Worm (Caenorhabditis elegans): Measurements from ENCODE around the gene C50F4.6.

DNA sequence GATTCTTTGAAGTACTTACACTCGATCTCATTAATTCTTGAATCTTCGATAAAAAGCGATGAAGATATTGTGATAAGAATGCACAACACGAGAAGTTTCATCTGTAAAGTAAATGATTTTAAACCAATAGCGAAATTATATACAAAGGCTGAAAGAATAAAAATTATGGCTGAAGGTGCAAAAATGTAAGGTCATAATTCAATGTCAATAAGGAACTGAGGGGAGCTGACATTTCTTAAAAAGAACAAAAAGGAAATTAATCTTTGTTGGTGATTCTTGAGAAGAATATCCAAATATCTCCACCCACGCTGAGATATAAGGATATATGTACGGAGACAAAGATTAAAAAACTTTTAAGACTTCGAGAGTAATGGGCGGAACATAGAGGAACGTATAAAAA lies 21.8 kb upstream of the C50F4.6 start, which contains the start of gene C50F4.9:
- TF ChIP-seq ztf-11 (tag; optimal IDR thresholded peaks at IDR 0.05) (no peak), nhr-237 (tag; optimal IDR thresholded peaks at IDR 0.05) (no peak), nhr-76 (tag; optimal IDR thresholded peaks at IDR 0.05) (no peak), ces-1 (GFP tag; optimal IDR thresholded peaks at IDR 0.05) (no peak), pha-4 (tag; optimal IDR thresholded peaks at IDR 0.05) (no peak), flh-1 (GFP tag; optimal IDR thresholded peaks at IDR 0.05) (no peak), ceh-43 (GFP tag; optimal IDR thresholded peaks at IDR 0.05) (no peak), unc-62 (GFP tag; optimal IDR thresholded peaks at IDR 0.05) (no peak)
